Fruit fly (Drosophila melanogaster) whole organism, embryonic: Measurements from ENCODE around the gene Sc2.

Experiments
- CG10147 ChIP-seq: fragments of 200-800 bp; sonication (Bioruptor generic); optimal IDR thresholded peaks from 2 replicates; lab custom pipeline; 2019; ENCODE audit warnings: missing biosample characterization, mild to moderate bottlenecking, missing genetic modification characterization, moderate library complexity
- CG11456 ChIP-seq: fragments of 200-800 bp; sonication (Bioruptor generic); IDR thresholded peaks from 3 replicates; pipeline ENCODE4 v1.3.6; 2022; ENCODE audit warnings: missing biosample characterization, missing genetic modification characterization
- CG12659 ChIP-seq: fragments of 200-800 bp; sonication (Bioruptor generic); optimal IDR thresholded peaks from 3 replicates; lab custom pipeline; 2017; ENCODE audit warnings: mild to moderate bottlenecking, missing biosample characterization, missing genetic modification reagents, missing genetic modification characterization
- CG13287 ChIP-seq: fragments of 200-800 bp; sonication (Bioruptor generic); IDR thresholded peaks from 2 replicates; pipeline ENCODE4 v1.3.6; 2022; ENCODE audit warnings: missing biosample characterization, missing genetic modification characterization; ENCODE audit not compliant: partially characterized antibody
- CG13296 ChIP-seq: fragments of 200-800 bp; sonication (Bioruptor generic); optimal IDR thresholded peaks from 3 replicates; lab custom pipeline; 2018; ENCODE audit warnings: missing biosample characterization, mild to moderate bottlenecking, missing genetic modification characterization
- CG13624 ChIP-seq: fragments of 200-800 bp; sonication (Bioruptor generic); optimal IDR thresholded peaks from 2 replicates; lab custom pipeline; 2016; ENCODE audit warnings: missing biosample characterization, missing genetic modification characterization
- CG14441 ChIP-seq: fragments of 200-800 bp; sonication (Bioruptor generic); IDR thresholded peaks from 2 replicates; pipeline ENCODE4 v1.3.6; 2022; ENCODE audit warnings: missing biosample characterization, missing genetic modification characterization
- CG14710 ChIP-seq: fragments of 200-800 bp; sonication (Bioruptor generic); optimal IDR thresholded peaks from 3 replicates; lab custom pipeline; 2019; ENCODE audit warnings: missing biosample characterization, mild to moderate bottlenecking, missing genetic modification characterization, moderate library complexity
- CG15269 ChIP-seq: fragments of 200-800 bp; sonication (Bioruptor generic); optimal IDR thresholded peaks from 2 replicates; lab custom pipeline; 2018; ENCODE audit warnings: missing biosample characterization, mild to moderate bottlenecking, missing genetic modification characterization, moderate library complexity
- CG18599 ChIP-seq: fragments of 200-800 bp; sonication (Bioruptor generic); optimal IDR thresholded peaks from 3 replicates; lab custom pipeline; 2017; ENCODE audit warnings: missing biosample characterization, missing genetic modification characterization, mild to moderate bottlenecking, moderate library complexity, missing genetic modification reagents
- CG18764 ChIP-seq: fragments of 200-800 bp; sonication (Bioruptor generic); optimal IDR thresholded peaks from 3 replicates; lab custom pipeline; 2016; ENCODE audit warnings: missing biosample characterization, missing genetic modification characterization
- CG30020 ChIP-seq: fragments of 200-800 bp; optimal IDR thresholded peaks from 2 replicates; lab custom pipeline; 2019; ENCODE audit warnings: missing biosample characterization, mild to moderate bottlenecking, missing genetic modification characterization, moderate library complexity
- CG3726 ChIP-seq: fragments of 200-800 bp; sonication (Bioruptor generic); IDR thresholded peaks from 3 replicates; pipeline ENCODE4, ENCODE4 v1.3.6; 2022; ENCODE audit warnings: missing biosample characterization, missing genetic modification characterization
- CG4707 ChIP-seq: fragments of 200-800 bp; sonication (Bioruptor generic); optimal IDR thresholded peaks from 2 replicates; lab custom pipeline; 2018; ENCODE audit warnings: missing biosample characterization, mild to moderate bottlenecking, missing genetic modification characterization, moderate library complexity
- CG7963 ChIP-seq: fragments of 200-800 bp; sonication (Bioruptor generic); IDR thresholded peaks from 3 replicates; pipeline ENCODE4 v1.3.6; 2022; ENCODE audit warnings: missing biosample characterization, missing genetic modification characterization; ENCODE audit not compliant: partially characterized antibody
- CTCF ChIP-seq: fragments of 200-800 bp; sonication (Bioruptor generic); optimal IDR thresholded peaks from 2 replicates; lab custom pipeline; 2017; ENCODE audit warnings: missing biosample characterization, mild to moderate bottlenecking, missing genetic modification characterization, moderate library complexity
- Dll ChIP-seq: fragments of 200-800 bp; sonication (Bioruptor generic); IDR thresholded peaks from 4 replicates; pipeline ENCODE4 v1.3.6; 2022; ENCODE audit warnings: missing biosample characterization, missing genetic modification characterization; ENCODE audit not compliant: partially characterized antibody
- Doc3 ChIP-seq: fragments of 200-800 bp; sonication (Bioruptor generic); IDR thresholded peaks from 3 replicates; pipeline ENCODE4 v1.3.6; 2022; ENCODE audit warnings: missing biosample characterization, missing genetic modification characterization; ENCODE audit not compliant: partially characterized antibody
- Drgx ChIP-seq: fragments of 200-800 bp; sonication (Bioruptor generic); IDR thresholded peaks from 2 replicates; pipeline ENCODE4 v1.3.6; 2022; ENCODE audit warnings: missing biosample characterization, missing genetic modification characterization
- Fer3 ChIP-seq: fragments of 200-800 bp; sonication (Bioruptor generic); optimal IDR thresholded peaks from 2 replicates; lab custom pipeline; 2018; ENCODE audit warnings: missing biosample characterization, mild to moderate bottlenecking, missing genetic modification characterization, moderate library complexity
- HLH3B ChIP-seq: fragments of 200-800 bp; sonication (Bioruptor generic); IDR thresholded peaks from 2 replicates; pipeline ENCODE4 v1.3.6; 2022; ENCODE audit warnings: missing biosample characterization, missing genetic modification characterization
- Hr51 ChIP-seq, 2 experiments: fragments of 200-800 bp; sonication (Bioruptor generic); optimal IDR thresholded peaks; 2 replicates in 1 of 2; 3 replicates in 1 of 2; lab custom pipeline; 2016 to 2018; ENCODE audit warnings: missing biosample characterization in 2 of 2, missing genetic modification characterization in 2 of 2, mild to moderate bottlenecking in 1 of 2, moderate library complexity in 1 of 2
- Kr ChIP-seq: fragments of 200-800 bp; sonication (Bioruptor generic); optimal IDR thresholded peaks from 2 replicates; lab custom pipeline; 2017; ENCODE audit warnings: missing biosample characterization, mild to moderate bottlenecking, missing genetic modification characterization
- MBD-R2 ChIP-seq: fragments of 200-800 bp; sonication (Bioruptor generic); IDR thresholded peaks from 2 replicates; pipeline ENCODE4 v1.3.6; 2022; ENCODE audit warnings: missing biosample characterization, missing genetic modification characterization
- Meics ChIP-seq: fragments of 200-800 bp; sonication (Bioruptor generic); optimal IDR thresholded peaks from 2 replicates; lab custom pipeline; 2017; ENCODE audit warnings: missing biosample characterization, mild to moderate bottlenecking, missing genetic modification characterization
- NK7.1 ChIP-seq: fragments of 200-800 bp; sonication (Bioruptor generic); optimal IDR thresholded peaks from 3 replicates; lab custom pipeline; 2016; ENCODE audit warnings: missing biosample characterization, missing genetic modification characterization
- PHDP ChIP-seq: fragments of 200-800 bp; sonication (Bioruptor generic); optimal IDR thresholded peaks from 3 replicates; lab custom pipeline; 2018; ENCODE audit warnings: missing biosample characterization, mild to moderate bottlenecking, missing genetic modification characterization, moderate library complexity
- Sry-β ChIP-seq: fragments of 200-800 bp; sonication (Bioruptor generic); optimal IDR thresholded peaks from 2 replicates; lab custom pipeline; 2018; ENCODE audit warnings: missing biosample characterization, mild to moderate bottlenecking, missing genetic modification characterization, moderate library complexity
- amos ChIP-seq: fragments of 200-800 bp; sonication (Bioruptor generic); IDR thresholded peaks from 2 replicates; pipeline ENCODE4 v1.3.6; 2022; ENCODE audit warnings: missing biosample characterization, missing genetic modification characterization; ENCODE audit not compliant: partially characterized antibody
- ato ChIP-seq: fragments of 200-800 bp; sonication (Bioruptor generic); IDR thresholded peaks from 2 replicates; pipeline ENCODE4 v1.3.6; 2022; ENCODE audit warnings: missing biosample characterization, missing genetic modification characterization; ENCODE audit not compliant: partially characterized antibody
- bbx ChIP-seq: fragments of 200-800 bp; sonication (Bioruptor generic); IDR thresholded peaks from 2 replicates; pipeline ENCODE4 v1.3.6; 2022; ENCODE audit warnings: missing biosample characterization, missing genetic modification characterization; ENCODE audit not compliant: partially characterized antibody
- chinmo ChIP-seq: fragments of 200-800 bp; sonication (Bioruptor generic); IDR thresholded peaks from 4 replicates; pipeline ENCODE4 v1.3.6; 2022; ENCODE audit warnings: missing biosample characterization, missing genetic modification characterization; ENCODE audit not compliant: partially characterized antibody
- eve ChIP-seq, 2 experiments: fragments of >200 bp; optimal IDR thresholded peaks; 2 replicates each; lab custom pipeline; 2017; ENCODE audit warnings: missing biosample characterization in 2 of 2, missing genetic modification characterization in 2 of 2
- gfzf ChIP-seq: fragments of 200-800 bp; sonication (Bioruptor generic); optimal IDR thresholded peaks from 2 replicates; lab custom pipeline; 2016; ENCODE audit warnings: missing biosample characterization, mild to moderate bottlenecking, missing genetic modification characterization, moderate library complexity
- grau ChIP-seq: fragments of 200-800 bp; optimal IDR thresholded peaks from 3 replicates; lab custom pipeline; 2019; ENCODE audit warnings: missing biosample characterization, mild to moderate bottlenecking, missing genetic modification characterization, moderate library complexity
- hkb ChIP-seq, 2 experiments: fragments of 200-800 bp in 1 of 2; fragments of >200 bp in 1 of 2; sonication (Bioruptor generic) in 1 of 2; IDR thresholded peaks in 1 of 2; optimal IDR thresholded peaks in 1 of 2; 2 replicates each; pipeline versions ENCODE4 v1.3.6 to Lab custom; 2017 to 2022; ENCODE audit warnings: missing biosample characterization in 1 of 2, missing genetic modification characterization in 1 of 2
- knrl ChIP-seq: fragments of 200-800 bp; sonication (Bioruptor generic); IDR thresholded peaks from 3 replicates; pipeline ENCODE4 v1.3.6; 2022; ENCODE audit warnings: missing biosample characterization, missing genetic modification characterization; ENCODE audit not compliant: partially characterized antibody
- nerfin-2 ChIP-seq: fragments of 200-800 bp; sonication (Bioruptor generic); IDR thresholded peaks from 2 replicates; pipeline ENCODE4 v1.3.6; 2022; ENCODE audit warnings: missing biosample characterization, missing genetic modification characterization; ENCODE audit not compliant: partially characterized antibody
- row ChIP-seq: fragments of 200-800 bp; sonication (Bioruptor generic); IDR thresholded peaks from 3 replicates; pipeline ENCODE4 v1.3.6; 2022; ENCODE audit warnings: missing biosample characterization, missing genetic modification characterization
- seq ChIP-seq: fragments of 200-800 bp; sonication (Bioruptor generic); IDR thresholded peaks from 2 replicates; pipeline ENCODE4 v1.3.6; 2022; ENCODE audit warnings: missing biosample characterization, missing genetic modification characterization
- sug ChIP-seq: fragments of 200-800 bp; optimal IDR thresholded peaks from 2 replicates; lab custom pipeline; 2019; ENCODE audit warnings: missing biosample characterization, mild to moderate bottlenecking, missing genetic modification characterization, moderate library complexity
- tgo ChIP-seq: fragments of 200-800 bp; sonication (Bioruptor generic); IDR thresholded peaks from 3 replicates; pipeline ENCODE4 v1.3.6; 2022; ENCODE audit warnings: missing biosample characterization, missing genetic modification characterization
- tll ChIP-seq, 2 experiments: fragments of 200-800 bp in 1 of 2; fragments of >200 bp in 1 of 2; sonication (Bioruptor generic) in 1 of 2; optimal IDR thresholded peaks; 2 replicates each; lab custom pipeline; 2017 to 2019; ENCODE audit warnings: missing biosample characterization in 2 of 2, missing genetic modification characterization in 2 of 2, mild to moderate bottlenecking in 1 of 2, moderate library complexity in 1 of 2
- wdn ChIP-seq: fragments of 200-800 bp; sonication (Bioruptor generic); IDR thresholded peaks from 2 replicates; pipeline ENCODE4 v1.3.6; 2022; ENCODE audit warnings: missing biosample characterization, missing genetic modification characterization

Sc2 gene

dm6 chr3L:3937806-3938205, 34.5 kb downstream of the Sc2 start, which contains the start of gene CG10866 (continued):
- no peak for TF ChIP-seq tll (GFP tag; optimal IDR thresholded peaks at IDR 0.05; lab: Kevin White, UChicago)
- TF ChIP-seq CG12659 (GFP tag; lab: Kevin White, UChicago), result peak; percentile 6
- peak; percentile 36 for TF ChIP-seq CG14710 (tag; lab: Kevin White, UChicago)
- peak; percentile 80 for TF ChIP-seq knrl (GFP tag; lab: Robert Waterston, UW)
- TF ChIP-seq, all 482 proteins: peak for 56

- TF ChIP-seq tgo (GFP tag; lab: Robert Waterston, UW) (peak; percentile 23; the same call in 1 of the 3 replicates), row (GFP tag; lab: Robert Waterston, UW) (peak; percentile 58; the same call in 2 of the 3 replicates), CG13624 (GFP tag; lab: Kevin White, UChicago) (no peak), eve (GFP tag; optimal IDR thresholded peaks at IDR 0.05; lab: Kevin White, UChicago) (no peak), NK7.1 (GFP tag; lab: Kevin White, UChicago) (no peak), CTCF (GFP tag; lab: Kevin White, UChicago) (no peak), Kr (GFP tag; lab: Kevin White, UChicago) (no peak), gfzf (GFP tag; lab: Kevin White, UChicago) (peak; percentile 35), wdn (GFP tag; lab: Robert Waterston, UW) (no peak), MBD-R2 (GFP tag; lab: Robert Waterston, UW) (peak; percentile 23; the same call in 1 of the 2 replicates), CG3726 (GFP tag; lab: Robert Waterston, UW) (no peak), CG30020 (tag; lab: Kevin White, UChicago) (no peak), Sry-β (no peak), CG13296 (GFP tag; lab: Kevin White, UChicago) (peak; percentile 5), hkb (optimal IDR thresholded peaks at IDR 0.05; lab: Kevin White, UChicago) (no peak), hkb (GFP tag; IDR thresholded peaks at IDR 0.05; lab: Robert Waterston, UW) (peak; percentile 46), PHDP (peak; percentile 22), amos (GFP tag; lab: Robert Waterston, UW) (peak; percentile 47; the same call in 1 of the 2 replicates), CG11456 (no peak), CG13287 (peak; percentile 76), sug (peak; percentile 28), grau (tag; lab: Kevin White, UChicago) (peak; percentile 36), seq (GFP tag; lab: Robert Waterston, UW) (no peak), CG15269 (peak; percentile 36), nerfin-2 (peak; percentile 66; the same call in 1 of the 2 replicates), Hr51 (GFP tag; optimal IDR thresholded peaks at IDR 0.05; lab: Kevin White, UChicago) (peak in 1 of 2 experiments; percentile 0), CG4707 (no peak), CG14441 (GFP tag; lab: Robert Waterston, UW) (0 out of 2 replicates have a peak, but pooled peaks have one; percentile 6), Fer3 (peak; percentile 40), chinmo (GFP tag; lab: Robert Waterston, UW) (peak; percentile 74; the same call in 2 of the 4 replicates), Dll (GFP tag; lab: Robert Waterston, UW) (peak; percentile 61; the same call in 3 of the 4 replicates), bbx (GFP tag; lab: Robert Waterston, UW) (peak; percentile 70), CG10147 (peak; percentile 11), CG7963 (GFP tag; lab: Robert Waterston, UW) (peak; percentile 55; the same call in 1 of the 3 replicates), Doc3 (GFP tag; lab: Robert Waterston, UW) (peak; percentile 38; the same call in 2 of the 3 replicates), Drgx (GFP tag; lab: Robert Waterston, UW) (0 out of 2 replicates have a peak, but pooled peaks have one; percentile 28), Meics (GFP tag; lab: Kevin White, UChicago) (peak; percentile 16), CG18599 (GFP tag; lab: Kevin White, UChicago) (peak; percentile 44), HLH3B (GFP tag; lab: Robert Waterston, UW) (no peak), ato (peak; percentile 58), CG18764 (no peak)
These were observed 37.0 kb downstream of the Sc2 start, which contains the start of gene CG12766 for dm6 chr3L:3940075-3940819. TSS of gene CG12766 (minus strand) at chr3L:3940125.
